Fruit fly (Drosophila melanogaster) whole organism, adult: ENCODE data around the gene CG7573.

Experiments used
- CG11617 ChIP-seq: fragments of 200-800 bp; sonication (Bioruptor generic); optimal IDR thresholded peaks from 2 replicates; lab custom pipeline; 2017; ENCODE audit warnings: mild to moderate bottlenecking, missing biosample characterization, missing genetic modification reagents, missing genetic modification characterization
- CG14711 ChIP-seq: fragments of 200-800 bp; sonication (Bioruptor generic); optimal IDR thresholded peaks from 2 replicates; lab custom pipeline; 2018; ENCODE audit warnings: missing biosample characterization, mild to moderate bottlenecking, missing genetic modification characterization, moderate library complexity
- CG1620 ChIP-seq: fragments of 200-800 bp; sonication (Bioruptor generic); optimal IDR thresholded peaks from 2 replicates; lab custom pipeline; 2016; ENCODE audit warnings: missing biosample characterization, missing genetic modification characterization
- CG33017 ChIP-seq: fragments of 200-800 bp; sonication (Bioruptor generic); optimal IDR thresholded peaks from 2 replicates; lab custom pipeline; 2018; ENCODE audit warnings: missing biosample characterization, mild to moderate bottlenecking, missing genetic modification characterization, moderate library complexity
- CG5204 ChIP-seq: fragments of 200-800 bp; sonication (Bioruptor generic); optimal IDR thresholded peaks from 2 replicates; lab custom pipeline; 2016; ENCODE audit warnings: missing biosample characterization, missing genetic modification characterization
- CG7045 ChIP-seq: fragments of 200-800 bp; sonication (Bioruptor generic); optimal IDR thresholded peaks from 2 replicates; lab custom pipeline; 2017; ENCODE audit warnings: missing biosample characterization, mild to moderate bottlenecking, missing genetic modification characterization
- Crg-1 ChIP-seq: fragments of 200-800 bp; sonication (Bioruptor generic); optimal IDR thresholded peaks from 2 replicates; lab custom pipeline; 2016; ENCODE audit warnings: missing biosample characterization, missing genetic modification characterization
- bab1 ChIP-seq: fragments of 200-800 bp; sonication (Bioruptor generic); optimal IDR thresholded peaks from 3 replicates; lab custom pipeline; 2019; ENCODE audit warnings: missing biosample characterization, mild to moderate bottlenecking, missing genetic modification characterization, moderate library complexity
- kay ChIP-seq: fragments of 200-800 bp; sonication (Bioruptor generic); peaks from one replicate; lab custom pipeline; 2016; ENCODE audit warnings: missing biosample characterization, missing genetic modification characterization, borderline replicate concordance
- ovo ChIP-seq: fragments of 200-800 bp; sonication (Bioruptor generic); optimal IDR thresholded peaks from 2 replicates; lab custom pipeline; 2016; ENCODE audit warnings: missing biosample characterization, missing genetic modification characterization

- TF ChIP-seq kay: no peak
- no peak for TF ChIP-seq CG7045 (GFP tag; lab: Kevin White, UChicago)
- no peak for TF ChIP-seq Crg-1 (GFP tag; lab: Kevin White, UChicago)
- TF ChIP-seq CG33017 (tag; lab: Kevin White, UChicago): no peak
- no peak for TF ChIP-seq CG11617 (GFP tag; lab: Kevin White, UChicago)
- TF ChIP-seq bab1 (GFP tag; lab: Kevin White, UChicago): no peak
- TF ChIP-seq CG5204 (GFP tag; lab: Kevin White, UChicago): no peak
- TF ChIP-seq CG1620: no peak
- TF ChIP-seq ovo (GFP tag; lab: Kevin White, UChicago): peak; percentile 23
- no peak for TF ChIP-seq CG14711 (tag; lab: Kevin White, UChicago)
These were observed 18.2 kb upstream of the CG7573 start for dm6 chr3L:11293378-11293777.
